Fruit fly (Drosophila melanogaster) whole organism, prepupa: Measurements from ENCODE around the gene Sema1a.

Experiments used
- Blimp-1 ChIP-seq: fragments of 200-800 bp; sonication (Bioruptor generic); optimal IDR thresholded peaks from 3 replicates; lab custom pipeline; 2017; ENCODE audit warnings: missing biosample characterization, missing genetic modification characterization, mild to moderate bottlenecking, moderate library complexity, missing genetic modification reagents
- CG10631 ChIP-seq: fragments of 200-800 bp; sonication (Bioruptor generic); optimal IDR thresholded peaks from 2 replicates; lab custom pipeline; 2016; ENCODE audit warnings: missing biosample characterization, missing genetic modification characterization
- CG11294 ChIP-seq: fragments of 200-800 bp; sonication (Bioruptor generic); IDR thresholded peaks from 2 replicates; pipeline ENCODE4 v1.3.6; 2022; ENCODE audit warnings: missing biosample characterization, missing genetic modification characterization
- CG8319 ChIP-seq: fragments of 200-800 bp; sonication (Bioruptor generic); optimal IDR thresholded peaks from 3 replicates; lab custom pipeline; 2016; ENCODE audit warnings: missing biosample characterization, missing genetic modification characterization
- CG8632 ChIP-seq: fragments of 200-800 bp; sonication (Bioruptor generic); optimal IDR thresholded peaks from 3 replicates; lab custom pipeline; 2016; ENCODE audit warnings: missing biosample characterization, missing genetic modification characterization
- Eip78C ChIP-seq: fragments of 200-800 bp; sonication (Bioruptor generic); peaks from one replicate; lab custom pipeline; 2016; ENCODE audit warnings: missing biosample characterization, missing genetic modification characterization
- Gug ChIP-seq: fragments of 200-800 bp; sonication (Bioruptor generic); IDR thresholded peaks from 2 replicates; pipeline ENCODE4 v1.3.6; 2022; ENCODE audit warnings: missing biosample characterization, missing genetic modification characterization
- Hr38 ChIP-seq: sonication (Bioruptor generic); optimal IDR thresholded peaks from 2 replicates; lab custom pipeline; 2016; ENCODE audit warnings: missing biosample characterization, missing genetic modification characterization
- Hr39 ChIP-seq: fragments of 200-800 bp; sonication (Bioruptor generic); optimal IDR thresholded peaks from 2 replicates; lab custom pipeline; 2016; ENCODE audit warnings: missing biosample characterization, missing genetic modification characterization
- Sox102F ChIP-seq: fragments of 200-800 bp; sonication (Bioruptor generic); optimal IDR thresholded peaks from 2 replicates; lab custom pipeline; 2016; ENCODE audit warnings: missing biosample characterization, mild to moderate bottlenecking, missing genetic modification characterization
- Sox15 ChIP-seq: fragments of 200-800 bp; sonication (Bioruptor generic); optimal IDR thresholded peaks from 3 replicates; lab custom pipeline; 2016; ENCODE audit warnings: missing biosample characterization, missing genetic modification characterization
- lz ChIP-seq: fragments of 200-800 bp; sonication (Bioruptor generic); optimal IDR thresholded peaks from 3 replicates; lab custom pipeline; 2016; ENCODE audit warnings: missing biosample characterization, missing genetic modification characterization
- svp ChIP-seq: fragments of 200-800 bp; sonication (Bioruptor generic); peaks from one replicate; lab custom pipeline; 2016; ENCODE audit warnings: missing biosample characterization, missing genetic modification characterization

DNA sequence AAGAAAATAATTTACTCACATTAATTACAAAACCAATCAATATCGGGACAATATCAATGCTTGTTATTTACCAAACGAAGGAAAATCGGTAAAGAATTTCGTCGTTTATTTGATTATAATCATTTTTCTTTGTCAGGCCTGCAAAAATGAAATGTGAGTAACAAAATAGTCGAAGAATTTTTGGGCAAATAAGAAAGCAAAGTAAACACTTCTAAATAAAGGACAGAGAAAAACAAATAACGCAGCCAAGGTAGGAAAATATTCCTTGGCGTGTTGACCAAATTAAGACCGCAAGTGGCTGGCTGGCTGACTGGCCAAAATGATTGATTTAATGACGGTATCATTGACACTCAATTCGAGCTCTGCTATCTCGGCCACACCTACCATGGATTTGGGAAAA lies 6.2 kb downstream of the Sema1a start:
- TF ChIP-seq Hr38 (GFP tag; lab: Kevin White, UChicago), result no peak
- TF ChIP-seq Sox15 (GFP tag; lab: Kevin White, UChicago), result no peak
- TF ChIP-seq svp (GFP tag; lab: Kevin White, UChicago), result no peak
- TF ChIP-seq CG8632 (GFP tag; lab: Kevin White, UChicago), result no peak
- no peak for TF ChIP-seq lz (GFP tag; lab: Kevin White, UChicago)
- no peak for TF ChIP-seq Sox102F (GFP tag; lab: Kevin White, UChicago)
- no peak for TF ChIP-seq CG11294
- no peak for TF ChIP-seq CG10631 (GFP tag; lab: Kevin White, UChicago)
- TF ChIP-seq Hr39 (GFP tag; lab: Kevin White, UChicago), result no peak
- no peak for TF ChIP-seq CG8319 (GFP tag; lab: Kevin White, UChicago)
- TF ChIP-seq Blimp-1 (GFP tag; lab: Kevin White, UChicago), result no peak
- TF ChIP-seq Gug (GFP tag; lab: Robert Waterston, UW), result no peak
- TF ChIP-seq Eip78C (GFP tag; lab: Kevin White, UChicago), result no peak
